Worm (Caenorhabditis elegans) whole organism, L1 larva: Measurements from ENCODE around the gene npp-5.

Experiments used
- C34B4.2 ChIP-seq: sonication (generic microtip); optimal IDR thresholded peaks from 2 replicates; lab custom pipeline; 2017; ENCODE audit warnings: mild to moderate bottlenecking, missing genetic modification characterization, missing compliant biosample characterization
- F16B12.6 ChIP-seq: fragments of 150-350 bp; optimal IDR thresholded peaks from 2 replicates; lab custom pipeline; 2014; ENCODE audit warnings: missing biosample characterization, missing genetic modification characterization
- aha-1 ChIP-seq: fragments of 150-350 bp; optimal IDR thresholded peaks from 2 replicates; lab custom pipeline; 2014; ENCODE audit warnings: missing biosample characterization, missing genetic modification characterization
- aly-2 ChIP-seq: fragments of 150-350 bp; optimal IDR thresholded peaks from 2 replicates; lab custom pipeline; 2014; ENCODE audit warnings: missing biosample characterization, missing genetic modification characterization
- ama-1 ChIP-seq: fragments of 150-350 bp; optimal IDR thresholded peaks from 2 replicates; lab custom pipeline; 2014
- blmp-1 ChIP-seq: fragments of 150-350 bp; optimal IDR thresholded peaks from 2 replicates; lab custom pipeline; 2014; ENCODE audit warnings: missing biosample characterization, missing genetic modification characterization
- ceh-82 ChIP-seq, 3 experiments: fragments of 150-350 bp in 1 of 3; sonication (generic microtip) in 2 of 3; optimal IDR thresholded peaks; 2 replicates each; lab custom pipeline; 2014 to 2017; ENCODE audit warnings: missing biosample characterization in 3 of 3, missing genetic modification characterization in 3 of 3
- ceh-90 ChIP-seq: sonication (generic microtip); optimal IDR thresholded peaks from 2 replicates; lab custom pipeline; 2016; ENCODE audit warnings: missing genetic modification characterization, missing compliant biosample characterization
- dsc-1 ChIP-seq: sonication (generic microtip); optimal IDR thresholded peaks from 2 replicates; lab custom pipeline; 2016; ENCODE audit warnings: mild to moderate bottlenecking, missing genetic modification characterization, missing compliant biosample characterization
- efl-1 ChIP-seq, 4 experiments: fragments of 150-350 bp; optimal IDR thresholded peaks in 3 of 4; peaks in 1 of 4; 1 replicate in 1 of 4; 2 replicates in 3 of 4; lab custom pipeline; 2014; ENCODE audit warnings: missing biosample characterization in 2 of 4, missing genetic modification characterization in 2 of 4, missing genetic modification reagents in 2 of 4
- efl-3 ChIP-seq: fragments of 200-800 bp; sonication (Bioruptor generic); optimal IDR thresholded peaks from 2 replicates; lab custom pipeline; 2018; ENCODE audit warnings: mild to moderate bottlenecking, missing genetic modification characterization, missing compliant biosample characterization
- egl-13 ChIP-seq: sonication (generic microtip); optimal IDR thresholded peaks from 2 replicates; lab custom pipeline; 2016; ENCODE audit warnings: missing genotype, missing genetic modification reagents, missing genetic modification characterization, missing compliant biosample characterization
- elt-3 ChIP-seq, 6 experiments: fragments of 150-350 bp in 1 of 6; sonication (generic microtip); optimal IDR thresholded peaks; 2 replicates each; lab custom pipeline; 2017 to 2018; ENCODE audit warnings: missing biosample characterization in 6 of 6, missing genetic modification characterization in 6 of 6, inconsistent platforms in 1 of 6
- ets-5 ChIP-seq: fragments of 200-800 bp; sonication (Bioruptor generic); IDR thresholded peaks from 2 replicates; pipeline ENCODE4 v1.3.6; 2022; ENCODE audit warnings: missing genetic modification characterization, missing compliant biosample characterization
- fkh-4 ChIP-seq: sonication (generic microtip); optimal IDR thresholded peaks from 2 replicates; lab custom pipeline; 2016; ENCODE audit warnings: missing compliant biosample characterization, missing genetic modification characterization, borderline replicate concordance
- fkh-8 ChIP-seq: sonication (generic microtip); optimal IDR thresholded peaks from 2 replicates; lab custom pipeline; 2016; ENCODE audit warnings: mild to moderate bottlenecking, missing genetic modification characterization, missing compliant biosample characterization
- fos-1 ChIP-seq: fragments of 150-350 bp; optimal IDR thresholded peaks from 2 replicates; lab custom pipeline; 2014; ENCODE audit warnings: missing biosample characterization, missing genetic modification characterization
- hlh-17 ChIP-seq: fragments of 200-800 bp; sonication (Bioruptor generic); optimal IDR thresholded peaks from 2 replicates; lab custom pipeline; 2018; ENCODE audit warnings: missing genetic modification characterization, mild to moderate bottlenecking, missing compliant biosample characterization, moderate library complexity, borderline replicate concordance
- irx-1 ChIP-seq: sonication (generic microtip); optimal IDR thresholded peaks from 2 replicates; lab custom pipeline; 2016; ENCODE audit warnings: missing genetic modification characterization, missing compliant biosample characterization
- isw-1 ChIP-seq: fragments of 200-800 bp; sonication (Bioruptor generic); IDR thresholded peaks from 2 replicates; pipeline ENCODE4 v1.3.6; 2022; ENCODE audit warnings: missing genetic modification characterization, missing compliant biosample characterization
- lin-14 ChIP-seq: fragments of 200-800 bp; sonication (Bioruptor generic); optimal IDR thresholded peaks from 2 replicates; lab custom pipeline; 2018; ENCODE audit warnings: mild to moderate bottlenecking, missing genetic modification characterization, moderate library complexity, missing compliant biosample characterization
- lin-15B ChIP-seq: fragments of 150-350 bp; sonication (generic microtip); optimal IDR thresholded peaks from 3 replicates; lab custom pipeline; 2014; ENCODE audit warnings: missing biosample characterization, missing genetic modification characterization
- lir-3 ChIP-seq: sonication (generic microtip); optimal IDR thresholded peaks from 2 replicates; lab custom pipeline; 2016; ENCODE audit warnings: mild to moderate bottlenecking, missing genetic modification characterization, moderate library complexity, missing compliant biosample characterization; ENCODE audit not compliant: poor library complexity
- mab-9 ChIP-seq: fragments of 200-800 bp; sonication (Bioruptor generic); IDR thresholded peaks from 2 replicates; pipeline ENCODE4 v1.3.6; 2022; ENCODE audit warnings: missing genetic modification reagents, missing genetic modification characterization, missing compliant biosample characterization
- mdl-1 ChIP-seq, 2 experiments: fragments of 150-350 bp; optimal IDR thresholded peaks; 2 replicates each; lab custom pipeline; 2014 to 2017; ENCODE audit warnings: missing biosample characterization in 2 of 2, missing genetic modification characterization in 2 of 2, inconsistent platforms in 1 of 2
- mef-2 ChIP-seq: fragments of 150-350 bp; optimal IDR thresholded peaks from 2 replicates; lab custom pipeline; 2014; ENCODE audit warnings: missing biosample characterization, missing genetic modification characterization
- nhr-12 ChIP-seq: sonication (generic microtip); optimal IDR thresholded peaks from 2 replicates; lab custom pipeline; 2017; ENCODE audit warnings: missing biosample characterization, missing genetic modification characterization
- nhr-20 ChIP-seq: sonication (generic microtip); optimal IDR thresholded peaks from 2 replicates; lab custom pipeline; 2016; ENCODE audit warnings: mild to moderate bottlenecking, missing genetic modification characterization, missing compliant biosample characterization
- nhr-237 ChIP-seq: fragments of 150-350 bp; optimal IDR thresholded peaks from 2 replicates; lab custom pipeline; 2014; ENCODE audit warnings: missing biosample characterization, missing genetic modification characterization
- nhr-47 ChIP-seq: sonication (generic microtip); optimal IDR thresholded peaks from 2 replicates; lab custom pipeline; 2016; ENCODE audit warnings: mild to moderate bottlenecking, missing genetic modification characterization, moderate library complexity, missing compliant biosample characterization
- nhr-84 ChIP-seq: sonication (generic microtip); optimal IDR thresholded peaks from 2 replicates; lab custom pipeline; 2017; ENCODE audit warnings: missing biosample characterization, missing genetic modification characterization
- nhr-85 ChIP-seq: sonication (generic microtip); peaks from one replicate; lab custom pipeline; 2016; ENCODE audit warnings: missing genetic modification characterization, inconsistent platforms, missing compliant biosample characterization
- nhr-90 ChIP-seq: sonication (generic microtip); optimal IDR thresholded peaks from 2 replicates; lab custom pipeline; 2016; ENCODE audit warnings: mild to moderate bottlenecking, missing genetic modification characterization, missing compliant biosample characterization; ENCODE audit not compliant: poor library complexity
- pag-3 ChIP-seq: sonication (generic microtip); optimal IDR thresholded peaks from 2 replicates; lab custom pipeline; 2017; ENCODE audit warnings: missing genetic modification characterization, mild to moderate bottlenecking, missing compliant biosample characterization, antibody characterized with exemption, borderline replicate concordance; ENCODE audit not compliant: insufficient read depth
- pax-3 ChIP-seq: fragments of 200-800 bp; sonication (Bioruptor generic); optimal IDR thresholded peaks from 2 replicates; lab custom pipeline; 2018; ENCODE audit warnings: mild to moderate bottlenecking, missing genetic modification characterization, moderate library complexity, missing compliant biosample characterization
- rnt-1 ChIP-seq: sonication (generic microtip); optimal IDR thresholded peaks from 2 replicates; lab custom pipeline; 2016; ENCODE audit warnings: mild to moderate bottlenecking, missing genetic modification characterization, moderate library complexity, missing compliant biosample characterization
- snu-23 ChIP-seq: sonication (generic microtip); optimal IDR thresholded peaks from 2 replicates; lab custom pipeline; 2016; ENCODE audit warnings: missing genetic modification characterization, missing compliant biosample characterization
- swsn-7 ChIP-seq: sonication (generic microtip); optimal IDR thresholded peaks from 2 replicates; lab custom pipeline; 2016; ENCODE audit warnings: missing genetic modification characterization, missing compliant biosample characterization
- tlp-1 ChIP-seq: fragments of 150-350 bp; optimal IDR thresholded peaks from 2 replicates; lab custom pipeline; 2014; ENCODE audit warnings: missing biosample characterization, missing genetic modification characterization
- unc-130 ChIP-seq: fragments of 150-350 bp; optimal IDR thresholded peaks from 2 replicates; lab custom pipeline; 2017; ENCODE audit warnings: missing biosample characterization, missing genetic modification characterization, inconsistent platforms
- unc-62 ChIP-seq: fragments of 150-350 bp; optimal IDR thresholded peaks from 2 replicates; lab custom pipeline; 2014; ENCODE audit warnings: missing biosample characterization, missing genetic modification reagents, missing genetic modification characterization
- unc-98 ChIP-seq: fragments of 200-800 bp; sonication (Bioruptor generic); IDR thresholded peaks from 2 replicates; pipeline ENCODE4 v1.3.6; 2022; ENCODE audit warnings: missing genetic modification characterization, missing compliant biosample characterization
- vab-15 ChIP-seq: sonication (generic microtip); optimal IDR thresholded peaks from 2 replicates; lab custom pipeline; 2017; ENCODE audit warnings: missing genotype, mild to moderate bottlenecking, missing genetic modification characterization, missing compliant biosample characterization
- xbp-1 ChIP-seq: sonication (generic microtip); optimal IDR thresholded peaks from 2 replicates; lab custom pipeline; 2016; ENCODE audit warnings: missing genetic modification characterization, missing compliant biosample characterization
- ztf-11 ChIP-seq, 2 experiments: sonication (generic microtip); optimal IDR thresholded peaks; 2 replicates each; lab custom pipeline; 2016 to 2017; ENCODE audit warnings: missing genetic modification characterization in 2 of 2, missing biosample characterization in 1 of 2, missing compliant biosample characterization in 1 of 2
- ztf-4 ChIP-seq: fragments of 150-350 bp; optimal IDR thresholded peaks from 2 replicates; lab custom pipeline; 2014; ENCODE audit warnings: missing biosample characterization, missing genetic modification characterization

The npp-5 gene

DNA sequence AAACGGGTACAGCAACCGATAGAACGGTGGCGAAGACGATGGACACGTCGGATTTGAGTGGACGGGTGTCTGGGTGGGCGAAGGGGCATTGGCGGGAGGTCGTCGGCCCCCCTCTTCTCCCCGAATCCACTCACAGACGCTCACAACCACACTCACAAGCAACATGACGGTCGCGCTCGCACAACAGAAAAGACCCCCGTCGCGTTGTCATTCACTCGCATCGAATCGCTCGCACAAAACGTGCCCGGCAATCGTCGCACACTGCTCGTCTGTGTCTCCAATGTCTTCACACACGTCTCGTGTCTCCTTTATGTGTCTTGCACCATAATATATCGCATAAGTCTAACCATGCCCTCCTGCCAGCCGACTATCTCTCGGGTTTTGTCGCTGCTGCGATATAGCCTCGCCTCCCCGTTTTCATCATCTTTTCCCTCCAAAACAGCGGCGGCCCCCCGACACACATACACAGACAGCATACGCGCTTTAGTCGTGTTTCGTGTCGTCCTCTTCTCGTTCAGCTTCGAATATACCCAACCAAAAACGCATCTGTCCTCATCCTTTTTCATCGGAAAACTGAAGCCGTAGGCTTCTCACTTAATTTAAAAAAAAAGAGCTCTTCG lies 34.6 kb upstream of the npp-5 start (continued):
- 0 out of 2 replicates have a peak, but pooled peaks have one; percentile 9 for TF ChIP-seq unc-98
- TF ChIP-seq fkh-8 = peak; percentile 96
- TF ChIP-seq fos-1 = peak; percentile 80
- peak; percentile 67 to 85 (median 73) for TF ChIP-seq ceh-82 (tag; optimal IDR thresholded peaks at IDR 0.05; lab: Kevin White, UChicago)
- peak; percentile 68 for TF ChIP-seq pax-3 (tag; lab: Kevin White, UChicago)
- TF ChIP-seq mdl-1 (tag; optimal IDR thresholded peaks at IDR 0.05; lab: Kevin White, UChicago) = peak in 1 of 2 experiments; percentile 97
- TF ChIP-seq fkh-4 (tag; lab: Kevin White, UChicago) = no peak
- no peak for TF ChIP-seq aly-2 (tag; lab: Kevin White, UChicago)
- TF ChIP-seq pag-3 (tag; lab: Kevin White, UChicago) = no peak
- peak; percentile 88 for TF ChIP-seq unc-130 (tag; lab: Kevin White, UChicago)
- no peak for TF ChIP-seq lin-15B (tag; lab: Kevin White, UChicago)
- TF ChIP-seq rnt-1 = peak; percentile 73
- TF ChIP-seq nhr-47 (tag; lab: Kevin White, UChicago) = peak; percentile 87
- no peak for TF ChIP-seq ceh-90 (tag; lab: Kevin White, UChicago)
- TF ChIP-seq hlh-17 = no peak
- peak; percentile 23 for TF ChIP-seq efl-3 (GFP tag; lab: Kevin White, UChicago)
- TF ChIP-seq lir-3 (tag; lab: Kevin White, UChicago) = peak; percentile 70
- peak; percentile 67 for TF ChIP-seq blmp-1 (tag; lab: Kevin White, UChicago)
- TF ChIP-seq unc-62 (GFP tag; lab: Kevin White, UChicago) = no peak
- peak; percentile 92 for TF ChIP-seq nhr-20 (tag; lab: Kevin White, UChicago)
- no peak for TF ChIP-seq aha-1
- TF ChIP-seq dsc-1 (tag; lab: Kevin White, UChicago) = peak; percentile 66
- TF ChIP-seq nhr-12 (tag; lab: Kevin White, UChicago) = no peak
- peak; percentile 96 for TF ChIP-seq snu-23
- TF ChIP-seq ztf-4 (tag; lab: Kevin White, UChicago) = peak; percentile 88
- peak; percentile 74 for TF ChIP-seq egl-13 (tag; lab: Kevin White, UChicago)
- peak; percentile 9 for TF ChIP-seq F16B12.6 (tag; lab: Kevin White, UChicago)
- TF ChIP-seq nhr-90 (tag; lab: Kevin White, UChicago) = peak; percentile 83
- TF ChIP-seq lin-14 = peak; percentile 98
- TF ChIP-seq nhr-85 = peak; percentile 95
- peak in 4 of 6 experiments; percentile 9 to 60 (median 28) for TF ChIP-seq elt-3 (tag; optimal IDR thresholded peaks at IDR 0.05; lab: Kevin White, UChicago)

DNA sequence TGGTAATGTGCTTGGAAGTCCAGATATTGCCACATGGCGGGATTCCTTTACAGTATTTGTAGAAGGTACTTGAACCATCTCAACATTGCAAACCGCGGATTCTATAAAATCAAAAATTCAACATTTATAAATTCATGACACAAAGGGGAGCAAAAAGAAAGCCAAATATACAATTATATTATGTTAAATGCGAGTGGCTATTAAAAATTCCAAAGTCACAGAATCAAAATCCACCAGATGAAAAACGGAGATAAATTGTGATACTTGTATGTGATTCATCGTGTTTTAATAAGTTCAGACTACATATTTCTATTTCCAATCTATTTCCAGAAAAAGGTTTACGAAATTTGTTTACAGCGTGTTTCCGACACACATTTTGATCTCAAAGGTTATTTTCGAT lies 33.9 kb upstream of the npp-5 start, which contains the start of gene din-1:
din-1 (minus strand) TSS at position 101 of the 400 bp plus-strand sequence.
- TF ChIP-seq ceh-82 (tag; optimal IDR thresholded peaks at IDR 0.05; lab: Kevin White, UChicago) = no peak

DNA sequence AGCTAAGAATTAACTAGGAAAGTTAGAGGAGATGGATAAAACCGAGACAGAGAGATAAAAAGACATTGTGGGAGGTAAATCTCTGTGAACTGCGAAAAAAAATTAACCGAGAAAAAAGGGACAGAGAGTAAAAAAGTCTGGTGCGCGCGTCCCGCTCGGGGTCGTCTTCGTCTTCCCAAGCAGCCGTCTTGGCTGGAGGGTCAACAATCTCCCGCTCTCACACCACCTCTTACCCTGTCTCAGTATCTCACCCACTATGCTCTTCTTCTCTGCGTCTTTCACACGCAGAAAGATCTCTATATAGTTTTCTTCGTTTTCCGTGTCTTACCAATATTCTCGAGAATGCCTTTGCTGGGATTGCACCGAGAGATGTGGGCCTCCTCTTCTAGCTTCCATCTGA lies 33.1 kb upstream of the npp-5 start:
- TF ChIP-seq efl-1 (optimal IDR thresholded peaks at IDR 0.05; lab: Kevin White, UChicago) (peak; percentile 34 to 51), efl-1 (GFP tag; optimal IDR thresholded peaks at IDR 0.05 in 1 of 2; lab: Kevin White, UChicago) (peak in 1 of 2 experiments; percentile 4), unc-62 (GFP tag; lab: Kevin White, UChicago) (no peak), nhr-47 (tag; lab: Kevin White, UChicago) (peak; percentile 60), mab-9 (no peak), ama-1 (lab: Kevin White, UChicago) (no peak), tlp-1 (tag; lab: Kevin White, UChicago) (no peak), C34B4.2 (tag; lab: Kevin White, UChicago) (no peak), ceh-82 (tag; optimal IDR thresholded peaks at IDR 0.05; lab: Kevin White, UChicago) (peak in 2 of 3 experiments; percentile 48 to 73), swsn-7 (tag; lab: Kevin White, UChicago) (peak; percentile 53), fkh-4 (tag; lab: Kevin White, UChicago) (no peak), isw-1 (no peak), F16B12.6 (tag; lab: Kevin White, UChicago) (no peak), nhr-12 (tag; lab: Kevin White, UChicago) (no peak), mef-2 (tag; lab: Kevin White, UChicago) (no peak), nhr-237 (tag; lab: Kevin White, UChicago) (no peak), pag-3 (tag; lab: Kevin White, UChicago) (no peak), xbp-1 (tag; lab: Kevin White, UChicago) (peak; percentile 29), snu-23 (peak; percentile 72), aly-2 (tag; lab: Kevin White, UChicago) (no peak), nhr-90 (tag; lab: Kevin White, UChicago) (peak; percentile 25), dsc-1 (tag; lab: Kevin White, UChicago) (peak; percentile 13), ztf-11 (tag; optimal IDR thresholded peaks at IDR 0.05; lab: Kevin White, UChicago) (no peak), irx-1 (tag; lab: Kevin White, UChicago) (no peak), vab-15 (tag; lab: Kevin White, UChicago) (no peak), ets-5 (GFP tag; lab: Robert Waterston, UW) (no peak), pax-3 (tag; lab: Kevin White, UChicago) (no peak), nhr-84 (no peak)
